Fruit fly (Drosophila melanogaster) whole organism, wandering third instar larva: Measurements from ENCODE around the gene CG32815.

ENCODE experiments used
- Abd-B ChIP-seq: fragments of >200 bp; optimal IDR thresholded peaks from 2 replicates; lab custom pipeline; 2017; ENCODE audit warnings: missing biosample characterization, missing genetic modification characterization
- CG32264 ChIP-seq: fragments of 200-800 bp; sonication (Bioruptor generic); optimal IDR thresholded peaks from 2 replicates; lab custom pipeline; 2016; ENCODE audit warnings: missing biosample characterization, missing genetic modification characterization
- CG9705 ChIP-seq: fragments of 200-800 bp; sonication (Bioruptor generic); optimal IDR thresholded peaks from 2 replicates; lab custom pipeline; 2018; ENCODE audit warnings: missing biosample characterization, mild to moderate bottlenecking, missing genetic modification characterization
- Dfd ChIP-seq: fragments of >200 bp; optimal IDR thresholded peaks from 2 replicates; lab custom pipeline; 2017; ENCODE audit warnings: missing biosample characterization, missing genetic modification characterization
- Dif ChIP-seq: fragments of 200-275, 200-300 bp; sonication (Bioruptor generic); optimal IDR thresholded peaks from 2 replicates; lab custom pipeline; 2018; ENCODE audit warnings: missing biosample characterization, missing genetic modification characterization; ENCODE audit not compliant: partially characterized antibody
- HLH106 ChIP-seq: fragments of 200-800 bp; optimal IDR thresholded peaks from 3 replicates; lab custom pipeline; 2019; ENCODE audit warnings: missing biosample characterization, mild to moderate bottlenecking, missing genetic modification characterization, moderate library complexity
- Hnf4 ChIP-seq: fragments of 200-800 bp; sonication (Bioruptor generic); optimal IDR thresholded peaks from 2 replicates; lab custom pipeline; 2016; ENCODE audit warnings: missing biosample characterization, mild to moderate bottlenecking, missing genetic modification characterization
- Hr83 ChIP-seq: fragments of 200-300 bp; sonication (Bioruptor generic); optimal IDR thresholded peaks from 2 replicates; lab custom pipeline; 2016; ENCODE audit warnings: missing biosample characterization, mild to moderate bottlenecking, missing genetic modification characterization, moderate library complexity; ENCODE audit not compliant: poor library complexity, severe bottlenecking
- Jra ChIP-seq: sonication (Bioruptor generic); optimal IDR thresholded peaks from 2 replicates; lab custom pipeline; 2016; ENCODE audit warnings: missing biosample characterization, missing genetic modification characterization
- Mio ChIP-seq: sonication (Bioruptor generic); optimal IDR thresholded peaks from 2 replicates; lab custom pipeline; 2016; ENCODE audit warnings: missing biosample characterization, missing genetic modification characterization
- Myc ChIP-seq: fragments of >200 bp; optimal IDR thresholded peaks from 2 replicates; lab custom pipeline; 2017
- N ChIP-seq: fragments of >200 bp; optimal IDR thresholded peaks from 2 replicates; lab custom pipeline; 2018; ENCODE audit warnings: missing biosample characterization, missing external identifiers, missing genetic modification characterization
- OdsH ChIP-seq: fragments of 200-800 bp; sonication (Bioruptor generic); optimal IDR thresholded peaks from 2 replicates; lab custom pipeline; 2016; ENCODE audit warnings: missing biosample characterization, mild to moderate bottlenecking, missing genetic modification characterization
- Rel ChIP-seq, 2 experiments: fragments of 200-800 bp; sonication (Bioruptor generic) in 1 of 2; optimal IDR thresholded peaks; 2 replicates in 1 of 2; 3 replicates in 1 of 2; lab custom pipeline; 2016 to 2019; ENCODE audit warnings: mild to moderate bottlenecking in 2 of 2, missing biosample characterization in 2 of 2, missing genetic modification characterization in 2 of 2, moderate library complexity in 1 of 2
- Sp1 ChIP-seq: fragments of 200-800 bp; sonication (Bioruptor generic); optimal IDR thresholded peaks from 3 replicates; lab custom pipeline; 2019; ENCODE audit warnings: missing biosample characterization, mild to moderate bottlenecking, missing genetic modification characterization, moderate library complexity
- Vsx2 ChIP-seq: fragments of 200-300, 225-300 bp; sonication (Bioruptor generic); optimal IDR thresholded peaks from 2 replicates; lab custom pipeline; 2018; ENCODE audit warnings: missing biosample characterization, missing genetic modification characterization; ENCODE audit not compliant: partially characterized antibody
- br ChIP-seq: fragments of 200-800 bp; sonication (Bioruptor generic); optimal IDR thresholded peaks from 2 replicates; lab custom pipeline; 2016; ENCODE audit warnings: missing biosample characterization, missing genetic modification characterization
- brk ChIP-seq: fragments of 200-800 bp; sonication (Bioruptor generic); optimal IDR thresholded peaks from 2 replicates; lab custom pipeline; 2016; ENCODE audit warnings: missing biosample characterization, mild to moderate bottlenecking, missing genetic modification characterization
- dl ChIP-seq, 2 experiments: fragments of 175-275, 200-275 bp in 1 of 2; fragments of 200-275 bp in 1 of 2; sonication (Bioruptor generic); optimal IDR thresholded peaks; lab custom pipeline; 2018; ENCODE audit warnings: mild to moderate bottlenecking in 2 of 2, missing biosample characterization in 2 of 2, missing genetic modification characterization in 2 of 2, moderate library complexity in 2 of 2; ENCODE audit not compliant: partially characterized antibody in 2 of 2, insufficient read depth in 1 of 2
- dmrt93B ChIP-seq: fragments of 200-800 bp; sonication (Bioruptor generic); optimal IDR thresholded peaks from 2 replicates; lab custom pipeline; 2018; ENCODE audit warnings: missing biosample characterization, mild to moderate bottlenecking, missing genetic modification characterization
- dsf ChIP-seq: sonication (Bioruptor generic); optimal IDR thresholded peaks from 2 replicates; lab custom pipeline; 2016; ENCODE audit warnings: missing biosample characterization, missing genetic modification characterization, borderline replicate concordance
- ey ChIP-seq: fragments of 200-800 bp; sonication (Bioruptor generic); optimal IDR thresholded peaks from 2 replicates; lab custom pipeline; 2016; ENCODE audit warnings: missing biosample characterization, missing genetic modification characterization
- foxo ChIP-seq, 2 experiments: fragments of 200-800 bp; sonication (Bioruptor generic); optimal IDR thresholded peaks; 2 replicates in 1 of 2; 3 replicates in 1 of 2; lab custom pipeline; 2016 to 2017; ENCODE audit warnings: missing biosample characterization in 2 of 2, missing genetic modification characterization in 2 of 2
- fru ChIP-seq: fragments of 200-800 bp; sonication (Bioruptor generic); optimal IDR thresholded peaks from 3 replicates; lab custom pipeline; 2016; ENCODE audit warnings: missing biosample characterization, mild to moderate bottlenecking, missing genetic modification characterization
- h ChIP-seq: fragments of 200-800 bp; sonication (Bioruptor generic); optimal IDR thresholded peaks from 3 replicates; lab custom pipeline; 2016; ENCODE audit warnings: missing biosample characterization, mild to moderate bottlenecking, missing genetic modification characterization
- jim ChIP-seq: fragments of 175-275, 200-325 bp; sonication (Bioruptor generic); optimal IDR thresholded peaks from 2 replicates; lab custom pipeline; 2016; ENCODE audit warnings: missing biosample characterization, mild to moderate bottlenecking, missing genetic modification characterization
- lola ChIP-seq: fragments of >200 bp; optimal IDR thresholded peaks from 2 replicates; lab custom pipeline; 2017; ENCODE audit warnings: missing biosample characterization, missing genetic modification characterization
- psq ChIP-seq: fragments of 200-800 bp; sonication (Bioruptor generic); optimal IDR thresholded peaks from 3 replicates; lab custom pipeline; 2017; ENCODE audit warnings: missing biosample characterization, mild to moderate bottlenecking, missing genetic modification characterization, moderate library complexity
- rgr ChIP-seq: fragments of 200-800 bp; sonication (Bioruptor generic); optimal IDR thresholded peaks from 3 replicates; lab custom pipeline; 2016; ENCODE audit warnings: missing biosample characterization, mild to moderate bottlenecking, missing genetic modification characterization
- sv ChIP-seq: fragments of 200-800 bp; sonication (Bioruptor generic); optimal IDR thresholded peaks from 3 replicates; lab custom pipeline; 2016; ENCODE audit warnings: missing biosample characterization, missing genetic modification characterization
- tai ChIP-seq: sonication (Bioruptor generic); optimal IDR thresholded peaks from 2 replicates; lab custom pipeline; 2016; ENCODE audit warnings: missing biosample characterization, missing genetic modification characterization
- usp ChIP-seq: fragments of >200 bp; optimal IDR thresholded peaks from 2 replicates; lab custom pipeline; 2017; ENCODE audit warnings: missing biosample characterization, missing genetic modification characterization
- woc ChIP-seq: sonication (Bioruptor generic); optimal IDR thresholded peaks from 2 replicates; lab custom pipeline; 2016; ENCODE audit warnings: missing biosample characterization, mild to moderate bottlenecking, missing genetic modification characterization

CG32815 gene

dm6 chrX:935901-936207 lies 3.6 kb downstream of the CG32815 start:
- TF ChIP-seq Hr83 (no peak), ey (GFP tag; lab: Kevin White, UChicago) (no peak), Jra (no peak), lola (GFP tag; lab: Kevin White, UChicago) (no peak), Hnf4 (GFP tag; lab: Kevin White, UChicago) (no peak), fru (GFP tag; lab: Kevin White, UChicago) (no peak), Sp1 (no peak), usp (GFP tag; lab: Kevin White, UChicago) (no peak), CG32264 (GFP tag; lab: Kevin White, UChicago) (no peak)

- TF ChIP-seq psq (GFP tag; lab: Kevin White, UChicago) (peak; percentile 4), rgr (peak; percentile 9), Jra (no peak), HLH106 (tag; lab: Kevin White, UChicago) (peak; percentile 11)
- TF ChIP-seq, all 38 proteins: peak for 3
Observed at dm6 chrX:940580-941184, 8.4 kb downstream of the CG32815 start, which contains the start of the genes CG3704 and mus81. CG3704 (minus strand) TSS chrX:940805. mus81 (plus strand) TSS chrX:941075.

dm6 chrX:945446-946013 lies 13.3 kb downstream of the CG32815 start, which contains the start of gene CG3703:
CG3703 (minus strand) TSS chrX:945773.
- no peak for TF ChIP-seq h (GFP tag; lab: Kevin White, UChicago)
- TF ChIP-seq Rel (GFP tag; optimal IDR thresholded peaks at IDR 0.05; lab: Kevin White, UChicago), result no peak
- TF ChIP-seq Rel (tag; optimal IDR thresholded peaks at IDR 0.05; lab: Kevin White, UChicago), result peak; percentile 97

- TF ChIP-seq Myc (lab: Kevin White, UChicago) (no peak), h (GFP tag; lab: Kevin White, UChicago) (peak; percentile 29)
- TF ChIP-seq, all 38 proteins: peak for 1
Observed at dm6 chrX:946162-946561, 13.9 kb downstream of the CG32815 start.

dm6 chrX:947450-948284 lies 15.4 kb downstream of the CG32815 start, which contains the start of gene CG3699:
CG3699 (minus strand) TSS chrX:947500.
- peak; percentile 57 for TF ChIP-seq HLH106 (tag; lab: Kevin White, UChicago)
- TF ChIP-seq CG9705 (GFP tag; lab: Kevin White, UChicago), result no peak
- TF ChIP-seq foxo (GFP tag; optimal IDR thresholded peaks at IDR 0.05; lab: Kevin White, UChicago), result peak in 1 of 2 experiments; percentile 58
- peak; percentile 21 for TF ChIP-seq sv (GFP tag; lab: Kevin White, UChicago)
- TF ChIP-seq dmrt93B (GFP tag; lab: Kevin White, UChicago), result peak; percentile 55
- TF ChIP-seq br (GFP tag; lab: Kevin White, UChicago), result peak; percentile 57
- TF ChIP-seq rgr, result peak; percentile 43
- TF ChIP-seq fru (GFP tag; lab: Kevin White, UChicago), result peak; percentile 61
- peak; percentile 27 for TF ChIP-seq h (GFP tag; lab: Kevin White, UChicago)
- peak; percentile 40 for TF ChIP-seq ey (GFP tag; lab: Kevin White, UChicago)
- no peak for TF ChIP-seq Myc (lab: Kevin White, UChicago)
- no peak for TF ChIP-seq Vsx2 (GFP tag; lab: Kevin White, UChicago)
- peak; percentile 53 for TF ChIP-seq Sp1
- TF ChIP-seq brk (GFP tag; lab: Kevin White, UChicago), result no peak
- TF ChIP-seq CG32264 (GFP tag; lab: Kevin White, UChicago), result no peak
- peak; percentile 53 for TF ChIP-seq OdsH
- TF ChIP-seq dl (GFP tag; optimal IDR thresholded peaks at IDR 0.05; lab: Kevin White, UChicago; ENCODE audit: insufficient read depth in 1 of 2, partially characterized antibody in 2 of 2), result no peak
- TF ChIP-seq Abd-B (GFP tag; lab: Kevin White, UChicago), result no peak
- peak; percentile 44 for TF ChIP-seq psq (GFP tag; lab: Kevin White, UChicago)
- TF ChIP-seq tai (GFP tag; lab: Kevin White, UChicago), result no peak

- TF ChIP-seq OdsH (no peak), dsf (no peak), foxo (GFP tag; optimal IDR thresholded peaks at IDR 0.05; lab: Kevin White, UChicago) (peak in 1 of 2 experiments; percentile 18), N (no peak), Mio (no peak), Hr83 (no peak), br (GFP tag; lab: Kevin White, UChicago) (no peak), dmrt93B (GFP tag; lab: Kevin White, UChicago) (no peak), woc (GFP tag; lab: Kevin White, UChicago) (no peak), Dif (GFP tag; lab: Kevin White, UChicago) (no peak), sv (GFP tag; lab: Kevin White, UChicago) (no peak), Myc (lab: Kevin White, UChicago) (no peak), CG9705 (GFP tag; lab: Kevin White, UChicago) (no peak), h (GFP tag; lab: Kevin White, UChicago) (peak; percentile 9), Dfd (GFP tag; lab: Kevin White, UChicago) (no peak), Vsx2 (GFP tag; lab: Kevin White, UChicago) (no peak), Rel (GFP tag; optimal IDR thresholded peaks at IDR 0.05; lab: Kevin White, UChicago) (no peak), Rel (tag; optimal IDR thresholded peaks at IDR 0.05; lab: Kevin White, UChicago) (no peak), jim (no peak)
Observed at dm6 chrX:948285-948556, 16.0 kb downstream of the CG32815 start.
